Fruit fly (Drosophila melanogaster): Measurements from ENCODE around the gene CG14294.

The CG14294 gene

DNA sequence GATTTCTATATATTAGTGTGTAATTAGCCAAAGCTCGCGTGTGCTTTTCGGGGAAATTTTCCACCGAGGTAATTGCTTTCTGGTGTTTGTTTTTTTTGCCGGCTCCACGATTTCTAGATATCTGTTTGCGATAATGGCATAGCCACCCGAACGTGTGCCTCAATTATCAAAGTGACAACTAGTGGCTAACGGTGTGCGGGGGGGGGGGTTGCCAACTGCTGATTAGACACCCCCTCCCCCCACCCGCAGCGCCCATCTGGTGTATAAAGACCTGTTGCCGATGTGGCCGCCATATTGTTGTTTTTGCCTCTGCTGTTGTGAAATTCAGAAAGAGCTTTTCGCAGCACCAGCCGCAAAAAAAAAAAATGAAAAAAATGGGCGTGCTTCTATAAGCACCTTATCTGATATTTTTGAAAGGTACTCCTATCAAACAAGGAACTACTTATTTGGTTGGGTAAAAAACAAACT is 16.8 kb upstream of the CG14294 start (continued):
- TF ChIP-seq Eip74EF (GFP tag; optimal IDR thresholded peaks at IDR 0.05): peak in 1 of 2 experiments; percentile 19
- peak; percentile 52 for TF ChIP-seq cg (GFP tag; optimal IDR thresholded peaks at IDR 0.05)
- TF ChIP-seq Hmr (GFP tag; optimal IDR thresholded peaks at IDR 0.05): peak; percentile 52
- TF ChIP-seq Atf6 (GFP tag; IDR thresholded peaks at IDR 0.05): peak; percentile 22; the same call in 1 of the 2 replicates
- peak; percentile 26 for TF ChIP-seq HHEX (GFP tag; optimal IDR thresholded peaks at IDR 0.05)
- peak; percentile 55 for TF ChIP-seq Xrp1 (GFP tag; IDR thresholded peaks at IDR 0.05)
- TF ChIP-seq CG12769 (tag; optimal IDR thresholded peaks at IDR 0.05): peak; percentile 58
- peak; percentile 46 for TF ChIP-seq slbo (GFP tag; IDR thresholded peaks at IDR 0.05)
- peak; percentile 10; the same call in 1 of the 2 replicates for TF ChIP-seq CG32767 (GFP tag; IDR thresholded peaks at IDR 0.05)
- TF ChIP-seq HmgZ (tag; optimal IDR thresholded peaks at IDR 0.05): peak; percentile 77
- TF ChIP-seq CG34376 (GFP tag; optimal IDR thresholded peaks at IDR 0.05): peak; percentile 97
- no peak for TF ChIP-seq CG31365 (tag; optimal IDR thresholded peaks at IDR 0.05)
- peak; percentile 9 for TF ChIP-seq CG11504 (tag; optimal IDR thresholded peaks at IDR 0.05)
- 0 out of 2 replicates have a peak, but pooled peaks have one; percentile 27 for TF ChIP-seq Ptx1 (GFP tag; IDR thresholded peaks at IDR 0.05)
- peak; percentile 4 for TF ChIP-seq CG16863 (GFP tag; optimal IDR thresholded peaks at IDR 0.05)
- TF ChIP-seq grau (tag; optimal IDR thresholded peaks at IDR 0.05): no peak
- peak; percentile 30 for TF ChIP-seq CG17385 (GFP tag; optimal IDR thresholded peaks at IDR 0.05)
- peak; percentile 22 for TF ChIP-seq CG6854 (GFP tag; optimal IDR thresholded peaks at IDR 0.05)
- TF ChIP-seq CG6254 (GFP tag; optimal IDR thresholded peaks at IDR 0.05): no peak
- no peak for TF ChIP-seq CG4854 (GFP tag; optimal IDR thresholded peaks at IDR 0.05)
- peak; percentile 44 for TF ChIP-seq CG4328 (GFP tag; optimal IDR thresholded peaks at IDR 0.05)
- no peak for TF ChIP-seq CG6654 (GFP tag; optimal IDR thresholded peaks at IDR 0.05)
- TF ChIP-seq sug (tag; optimal IDR thresholded peaks at IDR 0.05): peak; percentile 95
- TF ChIP-seq Lim3 (GFP tag; IDR thresholded peaks at IDR 0.05): peak; percentile 36; the same call in 1 of the 2 replicates
- TF ChIP-seq pan (optimal IDR thresholded peaks at IDR 0.05): no peak
- peak in 1 of 2 experiments; percentile 31 for TF ChIP-seq pan (GFP tag; optimal IDR thresholded peaks at IDR 0.05 in 1 of 2, IDR thresholded peaks at IDR 0.05 in 1 of 2)
- TF ChIP-seq yki (optimal IDR thresholded peaks at IDR 0.05): no peak
- TF ChIP-seq BtbVII (GFP tag; optimal IDR thresholded peaks at IDR 0.05): peak; percentile 46
- peak; percentile 51; the same call in 1 of the 2 replicates for TF ChIP-seq CG32772 (GFP tag; IDR thresholded peaks at IDR 0.05)
- TF ChIP-seq Lpt (GFP tag; optimal IDR thresholded peaks at IDR 0.05): no peak
- TF ChIP-seq CG9932 (GFP tag; IDR thresholded peaks at IDR 0.05): 0 out of 2 replicates have a peak, but pooled peaks have one; percentile 25
- no peak for TF ChIP-seq repo (GFP tag; optimal IDR thresholded peaks at IDR 0.05)
- peak; percentile 58; the same call in 1 of the 3 replicates for TF ChIP-seq CG34422 (GFP tag; IDR thresholded peaks at IDR 0.05)
- TF ChIP-seq caup (GFP tag; optimal IDR thresholded peaks at IDR 0.05; ENCODE audit: severe bottlenecking): peak; percentile 49
- TF ChIP-seq Dref (GFP tag; IDR thresholded peaks at IDR 0.05): no peak
- TF ChIP-seq Hey (tag; optimal IDR thresholded peaks at IDR 0.05): peak; percentile 93
- TF ChIP-seq NK7.1 (GFP tag; optimal IDR thresholded peaks at IDR 0.05): no peak
- peak; percentile 99 for TF ChIP-seq exex (tag; optimal IDR thresholded peaks at IDR 0.05)
- TF ChIP-seq CG11723 (GFP tag; optimal IDR thresholded peaks at IDR 0.05): no peak
- TF ChIP-seq Nf-YB (GFP tag; optimal IDR thresholded peaks at IDR 0.05): peak; percentile 5
- peak; percentile 7 for TF ChIP-seq odd (GFP tag; optimal IDR thresholded peaks at IDR 0.05)
- TF ChIP-seq fd96Cb (tag; optimal IDR thresholded peaks at IDR 0.05): no peak
- peak; percentile 61 for TF ChIP-seq CG18599 (GFP tag; optimal IDR thresholded peaks at IDR 0.05)
- TF ChIP-seq abd-A (tag; optimal IDR thresholded peaks at IDR 0.05): peak; percentile 85

Data from whole organism, embryonic.